Fruit fly (Drosophila melanogaster) whole organism, embryonic: ENCODE data around the gene lap.

Experiments
- Ada2b ChIP-seq: fragments of 200-800 bp; sonication (Bioruptor generic); IDR thresholded peaks from 2 replicates; pipeline ENCODE4 v1.3.6; 2022; ENCODE audit warnings: missing biosample characterization, missing genetic modification characterization
- BEAF-32 ChIP-seq: fragments of 200-800 bp; sonication (Bioruptor generic); optimal IDR thresholded peaks from 3 replicates; lab custom pipeline; 2017; ENCODE audit warnings: missing biosample characterization, missing genetic modification characterization, mild to moderate bottlenecking, moderate library complexity, missing genetic modification reagents
- CG10431 ChIP-seq: fragments of 200-800 bp; sonication (Bioruptor generic); optimal IDR thresholded peaks from 3 replicates; lab custom pipeline; 2018; ENCODE audit warnings: missing biosample characterization, mild to moderate bottlenecking, missing genetic modification characterization
- CG10462 ChIP-seq: fragments of 200-800 bp; sonication (Bioruptor generic); optimal IDR thresholded peaks from 2 replicates; lab custom pipeline; 2016; ENCODE audit warnings: missing biosample characterization, missing genetic modification characterization
- CG11456 ChIP-seq: fragments of 200-800 bp; sonication (Bioruptor generic); IDR thresholded peaks from 3 replicates; pipeline ENCODE4 v1.3.6; 2022; ENCODE audit warnings: missing biosample characterization, missing genetic modification characterization
- CG11560 ChIP-seq: fragments of 200-800 bp; sonication (Bioruptor generic); IDR thresholded peaks from 3 replicates; pipeline ENCODE4 v1.3.6; 2022; ENCODE audit warnings: missing biosample characterization, missing genetic modification characterization
- CG14710 ChIP-seq: fragments of 200-800 bp; sonication (Bioruptor generic); optimal IDR thresholded peaks from 3 replicates; lab custom pipeline; 2019; ENCODE audit warnings: missing biosample characterization, mild to moderate bottlenecking, missing genetic modification characterization, moderate library complexity
- CG14860 ChIP-seq: fragments of 200-800 bp; sonication (Bioruptor generic); IDR thresholded peaks from 3 replicates; pipeline ENCODE4 v1.3.6; 2022; ENCODE audit warnings: missing biosample characterization, missing genetic modification characterization; ENCODE audit not compliant: partially characterized antibody
- CG15073 ChIP-seq: fragments of 200-800 bp; sonication (Bioruptor generic); optimal IDR thresholded peaks from 2 replicates; lab custom pipeline; 2016; ENCODE audit warnings: missing biosample characterization, missing genetic modification characterization
- CG17186 ChIP-seq: fragments of 200-800 bp; sonication (Bioruptor generic); optimal IDR thresholded peaks from 3 replicates; lab custom pipeline; 2017; ENCODE audit warnings: missing biosample characterization, missing genetic modification reagents, missing genetic modification characterization
- CG17361 ChIP-seq: fragments of 200-800 bp; sonication (Bioruptor generic); IDR thresholded peaks from 3 replicates; pipeline ENCODE4 v1.3.6; 2022; ENCODE audit warnings: missing biosample characterization, missing genetic modification characterization
- CG1792 ChIP-seq: fragments of 200-800 bp; sonication (Bioruptor generic); optimal IDR thresholded peaks from 2 replicates; lab custom pipeline; 2016; ENCODE audit warnings: missing biosample characterization, missing genetic modification characterization
- CG2120 ChIP-seq: fragments of 200-800 bp; sonication (Bioruptor generic); optimal IDR thresholded peaks from 3 replicates; lab custom pipeline; 2016; ENCODE audit warnings: missing biosample characterization, missing genetic modification characterization
- CG31224 ChIP-seq: fragments of 200-800 bp; sonication (Bioruptor generic); IDR thresholded peaks from 2 replicates; pipeline ENCODE4 v1.3.6; 2022; ENCODE audit warnings: missing biosample characterization, missing genetic modification characterization
- CG31441 ChIP-seq: fragments of 200-800 bp; sonication (Bioruptor generic); IDR thresholded peaks from 2 replicates; pipeline ENCODE4 v1.3.6; 2022; ENCODE audit warnings: missing biosample characterization, missing genetic modification characterization
- CG32532 ChIP-seq: fragments of 200-800 bp; sonication (Bioruptor generic); IDR thresholded peaks from 2 replicates; pipeline ENCODE4 v1.3.6; 2022; ENCODE audit warnings: missing biosample characterization, missing genetic modification characterization
- CG3995 ChIP-seq: fragments of 200-800 bp; sonication (Bioruptor generic); optimal IDR thresholded peaks from 3 replicates; lab custom pipeline; 2016; ENCODE audit warnings: missing biosample characterization, missing genetic modification characterization
- CG4424 ChIP-seq: fragments of 200-800 bp; sonication (Bioruptor generic); optimal IDR thresholded peaks from 3 replicates; lab custom pipeline; 2016; ENCODE audit warnings: missing biosample characterization, missing genetic modification characterization
- CG4854 ChIP-seq: fragments of 200-800 bp; sonication (Bioruptor generic); optimal IDR thresholded peaks from 2 replicates; lab custom pipeline; 2016; ENCODE audit warnings: missing biosample characterization, missing genetic modification characterization, inconsistent platforms
- CG7745 ChIP-seq: fragments of 200-800 bp; sonication (Bioruptor generic); optimal IDR thresholded peaks from 2 replicates; lab custom pipeline; 2018; ENCODE audit warnings: missing biosample characterization, mild to moderate bottlenecking, missing genetic modification characterization, moderate library complexity
- D19A ChIP-seq: fragments of 200-800 bp; optimal IDR thresholded peaks from 3 replicates; lab custom pipeline; 2019; ENCODE audit warnings: missing biosample characterization, mild to moderate bottlenecking, missing genetic modification characterization, moderate library complexity
- Fer2 ChIP-seq: fragments of 200-800 bp; sonication (Bioruptor generic); optimal IDR thresholded peaks from 2 replicates; lab custom pipeline; 2018; ENCODE audit warnings: missing biosample characterization, mild to moderate bottlenecking, missing genetic modification characterization, moderate library complexity
- Myb ChIP-seq: fragments of 200-800 bp; sonication (Bioruptor generic); optimal IDR thresholded peaks from 2 replicates; lab custom pipeline; 2016; ENCODE audit warnings: missing biosample characterization, missing genetic modification characterization
- NC2α ChIP-seq: fragments of 200-800 bp; sonication (Bioruptor generic); optimal IDR thresholded peaks from 2 replicates; lab custom pipeline; 2016; ENCODE audit warnings: missing biosample characterization, missing genetic modification characterization
- Nf-YB ChIP-seq: fragments of 200-800 bp; sonication (Bioruptor generic); optimal IDR thresholded peaks from 3 replicates; lab custom pipeline; 2019; ENCODE audit warnings: missing biosample characterization, mild to moderate bottlenecking, missing genetic modification characterization, moderate library complexity
- NfI ChIP-seq: fragments of 200-800 bp; sonication (Bioruptor generic); optimal IDR thresholded peaks from 3 replicates; lab custom pipeline; 2018; ENCODE audit warnings: missing biosample characterization, mild to moderate bottlenecking, missing genetic modification characterization, moderate library complexity
- Poxn ChIP-seq: fragments of 200-800 bp; sonication (Bioruptor generic); IDR thresholded peaks from 2 replicates; pipeline ENCODE4 v1.3.6; 2022; ENCODE audit warnings: missing biosample characterization, missing genetic modification characterization
- Ravus ChIP-seq: fragments of 200-800 bp; sonication (Bioruptor generic); IDR thresholded peaks from 2 replicates; pipeline ENCODE4 v1.3.6; 2022; ENCODE audit warnings: missing biosample characterization, missing genetic modification characterization
- Side ChIP-seq: fragments of 200-800 bp; sonication (Bioruptor generic); optimal IDR thresholded peaks from 2 replicates; lab custom pipeline; 2016; ENCODE audit warnings: missing biosample characterization, missing genetic modification characterization
- Sox102F ChIP-seq: fragments of 200-800 bp; sonication (Bioruptor generic); optimal IDR thresholded peaks from 2 replicates; lab custom pipeline; 2018; ENCODE audit warnings: missing biosample characterization, mild to moderate bottlenecking, missing genetic modification characterization, moderate library complexity
- Xrp1 ChIP-seq: fragments of 200-800 bp; sonication (Bioruptor generic); IDR thresholded peaks from 2 replicates; pipeline ENCODE4 v1.3.6; 2022; ENCODE audit warnings: missing biosample characterization, missing genetic modification characterization
- corto ChIP-seq: fragments of 200-800 bp; sonication (Bioruptor generic); optimal IDR thresholded peaks from 2 replicates; lab custom pipeline; 2016; ENCODE audit warnings: missing biosample characterization, mild to moderate bottlenecking, missing genetic modification characterization, moderate library complexity
- dan ChIP-seq: fragments of 200-800 bp; sonication (Bioruptor generic); IDR thresholded peaks from 2 replicates; pipeline ENCODE4 v1.3.6; 2022; ENCODE audit warnings: missing biosample characterization, missing genetic modification characterization
- fd102C ChIP-seq: fragments of 200-800 bp; sonication (Bioruptor generic); optimal IDR thresholded peaks from 2 replicates; lab custom pipeline; 2018; ENCODE audit warnings: missing biosample characterization, mild to moderate bottlenecking, missing genetic modification characterization, moderate library complexity
- gcm2 ChIP-seq: fragments of 200-800 bp; sonication (Bioruptor generic); optimal IDR thresholded peaks from 2 replicates; lab custom pipeline; 2016; ENCODE audit warnings: missing biosample characterization, missing genetic modification characterization
- gfzf ChIP-seq: fragments of 200-800 bp; sonication (Bioruptor generic); optimal IDR thresholded peaks from 2 replicates; lab custom pipeline; 2016; ENCODE audit warnings: missing biosample characterization, mild to moderate bottlenecking, missing genetic modification characterization, moderate library complexity
- gt ChIP-seq: fragments of 200-800 bp; sonication (Bioruptor generic); IDR thresholded peaks from 2 replicates; pipeline ENCODE4 v1.3.6; 2022; ENCODE audit warnings: missing biosample characterization, missing genetic modification characterization
- jing ChIP-seq: fragments of 200-800 bp; sonication (Bioruptor generic); optimal IDR thresholded peaks from 2 replicates; lab custom pipeline; 2018; ENCODE audit warnings: missing biosample characterization, mild to moderate bottlenecking, missing genetic modification characterization
- ken ChIP-seq: fragments of 200-800 bp; sonication (Bioruptor generic); IDR thresholded peaks from 3 replicates; pipeline ENCODE4 v1.3.6; 2022; ENCODE audit warnings: missing biosample characterization, missing genetic modification characterization
- mam ChIP-seq: fragments of 200-800 bp; sonication (Bioruptor generic); optimal IDR thresholded peaks from 3 replicates; lab custom pipeline; 2016; ENCODE audit warnings: missing biosample characterization, missing genetic modification characterization
- mirr ChIP-seq: fragments of 200-800 bp; sonication (Bioruptor generic); optimal IDR thresholded peaks from 3 replicates; lab custom pipeline; 2018; ENCODE audit warnings: missing biosample characterization, mild to moderate bottlenecking, missing genetic modification characterization
- nerfin-2 ChIP-seq: fragments of 200-800 bp; sonication (Bioruptor generic); IDR thresholded peaks from 2 replicates; pipeline ENCODE4 v1.3.6; 2022; ENCODE audit warnings: missing biosample characterization, missing genetic modification characterization; ENCODE audit not compliant: partially characterized antibody
- odd ChIP-seq: fragments of 200-800 bp; sonication (Bioruptor generic); optimal IDR thresholded peaks from 2 replicates; lab custom pipeline; 2017; ENCODE audit warnings: missing biosample characterization, mild to moderate bottlenecking, missing genetic modification characterization
- pho ChIP-seq: fragments of 200-800 bp; sonication (Bioruptor generic); optimal IDR thresholded peaks from 2 replicates; lab custom pipeline; 2016; ENCODE audit warnings: missing biosample characterization, missing genetic modification characterization
- pum ChIP-seq: fragments of 200-800 bp; sonication (Bioruptor generic); optimal IDR thresholded peaks from 2 replicates; lab custom pipeline; 2016; ENCODE audit warnings: missing biosample characterization, missing genetic modification characterization
- repo ChIP-seq: fragments of 200-800 bp; sonication (Bioruptor generic); optimal IDR thresholded peaks from 2 replicates; lab custom pipeline; 2016; ENCODE audit warnings: missing biosample characterization, missing genetic modification characterization
- scrt ChIP-seq: fragments of 200-800 bp; sonication (Bioruptor generic); optimal IDR thresholded peaks from 2 replicates; lab custom pipeline; 2018; ENCODE audit warnings: missing biosample characterization, mild to moderate bottlenecking, missing genetic modification characterization, moderate library complexity
- slbo ChIP-seq: fragments of 200-800 bp; sonication (Bioruptor generic); IDR thresholded peaks from 2 replicates; pipeline ENCODE4 v1.3.6; 2022; ENCODE audit warnings: missing biosample characterization, missing genetic modification characterization
- slou ChIP-seq: fragments of 200-800 bp; sonication (Bioruptor generic); optimal IDR thresholded peaks from 3 replicates; lab custom pipeline; 2016; ENCODE audit warnings: missing biosample characterization, missing genetic modification characterization
- vnd ChIP-seq: fragments of 200-800 bp; sonication (Bioruptor generic); IDR thresholded peaks from 3 replicates; pipeline ENCODE4 v1.3.6; 2022; ENCODE audit warnings: missing biosample characterization, missing genetic modification characterization; ENCODE audit not compliant: partially characterized antibody
- zen2 ChIP-seq: fragments of 200-800 bp; sonication (Bioruptor generic); IDR thresholded peaks from 3 replicates; pipeline ENCODE4 v1.3.6; 2022; ENCODE audit warnings: missing biosample characterization, missing genetic modification characterization; ENCODE audit not compliant: partially characterized antibody

The lap gene

dm6 chr3R:7249460-7249859 lies 62.7 kb downstream of the lap start, which contains the start of the genes CG1227 and Dtwd2 (continued):
- TF ChIP-seq NfI (GFP tag; lab: Kevin White, UChicago) (peak; percentile 92), CG10431 (GFP tag; lab: Kevin White, UChicago) (peak; percentile 80), CG2120 (peak; percentile 90), CG17186 (GFP tag; lab: Kevin White, UChicago) (peak; percentile 16), CG1792 (GFP tag; lab: Kevin White, UChicago) (peak; percentile 31), NC2α (GFP tag; lab: Kevin White, UChicago) (no peak), CG31224 (GFP tag; lab: Robert Waterston, UW) (peak; percentile 72), Nf-YB (peak; percentile 81), BEAF-32 (GFP tag; lab: Kevin White, UChicago) (no peak), scrt (peak; percentile 90), dan (GFP tag; lab: Robert Waterston, UW) (no peak), Ada2b (peak; percentile 84), CG3995 (GFP tag; lab: Kevin White, UChicago) (peak; percentile 57), slou (GFP tag; lab: Kevin White, UChicago) (peak; percentile 23), pum (peak; percentile 21), fd102C (GFP tag; lab: Kevin White, UChicago) (peak; percentile 28), Side (no peak), corto (peak; percentile 83), CG4854 (GFP tag; lab: Kevin White, UChicago) (no peak), Xrp1 (GFP tag; lab: Robert Waterston, UW) (peak; percentile 96), CG7745 (tag; lab: Kevin White, UChicago) (no peak), Myb (GFP tag; lab: Kevin White, UChicago) (peak; percentile 8), vnd (no peak), CG10462 (GFP tag; lab: Kevin White, UChicago) (peak; percentile 75), pho (peak; percentile 71), CG31441 (no peak; the same call in none of the 2 replicates), CG17361 (GFP tag; lab: Robert Waterston, UW) (no peak; the same call in 1 of the 3 replicates), Fer2 (peak; percentile 91), gcm2 (GFP tag; lab: Kevin White, UChicago) (peak; percentile 43), gt (peak; percentile 57), nerfin-2 (GFP tag; lab: Robert Waterston, UW) (no peak), mirr (no peak), D19A (tag; lab: Kevin White, UChicago) (peak; percentile 92), CG14860 (GFP tag; lab: Robert Waterston, UW) (no peak), CG14710 (tag; lab: Kevin White, UChicago) (peak; percentile 88), CG32532 (GFP tag; lab: Robert Waterston, UW) (peak; percentile 95), gfzf (GFP tag; lab: Kevin White, UChicago) (peak; percentile 8), odd (peak; percentile 92), jing (GFP tag; lab: Kevin White, UChicago) (peak; percentile 50), slbo (GFP tag; lab: Robert Waterston, UW) (peak; percentile 87), zen2 (GFP tag; lab: Robert Waterston, UW) (no peak), repo (GFP tag; lab: Kevin White, UChicago) (no peak), Sox102F (GFP tag; lab: Kevin White, UChicago) (peak; percentile 94), CG4424 (GFP tag; lab: Kevin White, UChicago) (peak; percentile 81), Poxn (peak; percentile 51; the same call in 1 of the 2 replicates), Ravus (GFP tag; lab: Robert Waterston, UW) (peak; percentile 59), ken (GFP tag; lab: Robert Waterston, UW) (peak; percentile 78; the same call in 1 of the 3 replicates), CG11560 (tag; lab: Robert Waterston, UW) (peak; percentile 70; the same call in 2 of the 3 replicates), CG15073 (no peak), mam (GFP tag; lab: Kevin White, UChicago) (peak; percentile 64), CG11456 (GFP tag; lab: Robert Waterston, UW) (peak; percentile 83)
